Fruit fly (Drosophila melanogaster) whole organism, embryonic: ENCODE measurements around the gene Vm26Ab.

ENCODE experiments used
- Asciz ChIP-seq: fragments of 200-800 bp; sonication (Bioruptor generic); optimal IDR thresholded peaks from 2 replicates; lab custom pipeline; 2017; ENCODE audit warnings: missing biosample characterization, mild to moderate bottlenecking, missing genetic modification characterization, missing genetic modification reagents
- CG11696 ChIP-seq: fragments of 200-800 bp; sonication (Bioruptor generic); IDR thresholded peaks from 2 replicates; pipeline ENCODE4 v1.3.6; 2022; ENCODE audit warnings: missing biosample characterization, missing genetic modification characterization
- CG12769 ChIP-seq: fragments of 200-800 bp; sonication (Bioruptor generic); optimal IDR thresholded peaks from 2 replicates; lab custom pipeline; 2019; ENCODE audit warnings: missing biosample characterization, mild to moderate bottlenecking, missing genetic modification characterization, moderate library complexity
- CG13296 ChIP-seq: fragments of 200-800 bp; sonication (Bioruptor generic); optimal IDR thresholded peaks from 3 replicates; lab custom pipeline; 2018; ENCODE audit warnings: missing biosample characterization, mild to moderate bottlenecking, missing genetic modification characterization
- CG13624 ChIP-seq: fragments of 200-800 bp; sonication (Bioruptor generic); optimal IDR thresholded peaks from 2 replicates; lab custom pipeline; 2016; ENCODE audit warnings: missing biosample characterization, missing genetic modification characterization
- CG15601 ChIP-seq: fragments of 200-800 bp; sonication (Bioruptor generic); optimal IDR thresholded peaks from 3 replicates; lab custom pipeline; 2019; ENCODE audit warnings: missing biosample characterization, mild to moderate bottlenecking, missing genetic modification characterization, moderate library complexity
- CG17328 ChIP-seq: fragments of 200-800 bp; sonication (Bioruptor generic); IDR thresholded peaks from 2 replicates; pipeline ENCODE4 v1.3.6; 2022; ENCODE audit warnings: missing biosample characterization, missing genetic modification characterization
- CG17829 ChIP-seq: fragments of 200-800 bp; optimal IDR thresholded peaks from 2 replicates; lab custom pipeline; 2019; ENCODE audit warnings: missing biosample characterization, mild to moderate bottlenecking, missing genetic modification characterization, moderate library complexity
- CG17912 ChIP-seq: fragments of 200-800 bp; sonication (Bioruptor generic); optimal IDR thresholded peaks from 2 replicates; lab custom pipeline; 2018; ENCODE audit warnings: missing biosample characterization, mild to moderate bottlenecking, missing genetic modification characterization
- CG18599 ChIP-seq: fragments of 200-800 bp; sonication (Bioruptor generic); optimal IDR thresholded peaks from 3 replicates; lab custom pipeline; 2017; ENCODE audit warnings: missing biosample characterization, missing genetic modification characterization, mild to moderate bottlenecking, moderate library complexity, missing genetic modification reagents
- CG18619 ChIP-seq: fragments of 200-800 bp; sonication (Bioruptor generic); optimal IDR thresholded peaks from 3 replicates; lab custom pipeline; 2017; ENCODE audit warnings: missing biosample characterization, mild to moderate bottlenecking, missing genetic modification characterization
- CG2116 ChIP-seq: fragments of 200-800 bp; sonication (Bioruptor generic); optimal IDR thresholded peaks from 3 replicates; lab custom pipeline; 2018; ENCODE audit warnings: missing biosample characterization, mild to moderate bottlenecking, missing genetic modification characterization
- CG6272 ChIP-seq: fragments of 200-800 bp; sonication (Bioruptor generic); IDR thresholded peaks from 2 replicates; pipeline ENCODE4 v1.3.6; 2022; ENCODE audit warnings: missing biosample characterization, missing genetic modification characterization
- CG6813 ChIP-seq: fragments of 200-800 bp; sonication (Bioruptor generic); optimal IDR thresholded peaks from 2 replicates; lab custom pipeline; 2017; ENCODE audit warnings: missing biosample characterization, missing genetic modification characterization, mild to moderate bottlenecking, moderate library complexity, missing genetic modification reagents
- CG6854 ChIP-seq: fragments of 200-800 bp; sonication (Bioruptor generic); optimal IDR thresholded peaks from 3 replicates; lab custom pipeline; 2017; ENCODE audit warnings: missing biosample characterization, mild to moderate bottlenecking, missing genetic modification characterization
- CG7372 ChIP-seq: fragments of 200-800 bp; sonication (Bioruptor generic); IDR thresholded peaks from 2 replicates; pipeline ENCODE4 v1.3.6; 2022; ENCODE audit warnings: missing biosample characterization, missing genetic modification characterization
- CG9215 ChIP-seq: fragments of 200-800 bp; sonication (Bioruptor generic); IDR thresholded peaks from 2 replicates; pipeline ENCODE4 v1.3.6; 2022; ENCODE audit warnings: missing biosample characterization, missing genetic modification characterization
- CG9437 ChIP-seq: fragments of 200-800 bp; sonication (Bioruptor generic); optimal IDR thresholded peaks from 2 replicates; lab custom pipeline; 2018; ENCODE audit warnings: missing biosample characterization, mild to moderate bottlenecking, missing genetic modification characterization
- CG9797 ChIP-seq: fragments of 200-800 bp; sonication (Bioruptor generic); optimal IDR thresholded peaks from 3 replicates; lab custom pipeline; 2018; ENCODE audit warnings: missing biosample characterization, mild to moderate bottlenecking, missing genetic modification characterization
- CG9876 ChIP-seq: fragments of 200-800 bp; sonication (Bioruptor generic); optimal IDR thresholded peaks from 2 replicates; lab custom pipeline; 2016; ENCODE audit warnings: missing biosample characterization, missing genetic modification characterization
- D19B ChIP-seq: fragments of 200-800 bp; sonication (Bioruptor generic); optimal IDR thresholded peaks from 2 replicates; lab custom pipeline; 2017; ENCODE audit warnings: missing biosample characterization, mild to moderate bottlenecking, missing genetic modification characterization
- Dp ChIP-seq: fragments of 200-800 bp; sonication (Bioruptor generic); optimal IDR thresholded peaks from 2 replicates; lab custom pipeline; 2018; ENCODE audit warnings: missing biosample characterization, mild to moderate bottlenecking, missing genetic modification characterization, moderate library complexity
- H2.0 ChIP-seq: fragments of 200-800 bp; sonication (Bioruptor generic); IDR thresholded peaks from 2 replicates; pipeline ENCODE4 v1.3.6; 2022; ENCODE audit warnings: missing biosample characterization, missing genetic modification characterization
- Kr ChIP-seq: fragments of 200-800 bp; sonication (Bioruptor generic); optimal IDR thresholded peaks from 2 replicates; lab custom pipeline; 2017; ENCODE audit warnings: missing biosample characterization, mild to moderate bottlenecking, missing genetic modification characterization
- MESR4 ChIP-seq: fragments of 200-800 bp; sonication (Bioruptor generic); optimal IDR thresholded peaks from 2 replicates; lab custom pipeline; 2018; ENCODE audit warnings: missing biosample characterization, mild to moderate bottlenecking, missing genetic modification characterization, moderate library complexity
- Med ChIP-seq: fragments of 200-800 bp; sonication (Bioruptor generic); peaks from one replicate; lab custom pipeline; 2016; ENCODE audit warnings: missing biosample characterization, missing genetic modification characterization, mild to moderate bottlenecking, inconsistent platforms, moderate library complexity
- NC2β ChIP-seq: fragments of 200-800 bp; sonication (Bioruptor generic); optimal IDR thresholded peaks from 2 replicates; lab custom pipeline; 2016; ENCODE audit warnings: missing biosample characterization, missing genetic modification characterization
- Oli ChIP-seq: fragments of 200-800 bp; sonication (Bioruptor generic); optimal IDR thresholded peaks from 2 replicates; lab custom pipeline; 2018; ENCODE audit warnings: missing biosample characterization, mild to moderate bottlenecking, missing genetic modification characterization, moderate library complexity
- PHDP ChIP-seq: fragments of 200-800 bp; sonication (Bioruptor generic); optimal IDR thresholded peaks from 3 replicates; lab custom pipeline; 2018; ENCODE audit warnings: missing biosample characterization, mild to moderate bottlenecking, missing genetic modification characterization, moderate library complexity
- Spps ChIP-seq: fragments of 200-800 bp; sonication (Bioruptor generic); optimal IDR thresholded peaks from 2 replicates; lab custom pipeline; 2018; ENCODE audit warnings: missing biosample characterization, mild to moderate bottlenecking, missing genetic modification characterization
- Sry-δ ChIP-seq: fragments of 200-800 bp; sonication (Bioruptor generic); optimal IDR thresholded peaks from 2 replicates; lab custom pipeline; 2016; ENCODE audit warnings: missing biosample characterization, missing genetic modification characterization
- Vsx1 ChIP-seq: fragments of 200-800 bp; sonication (Bioruptor generic); optimal IDR thresholded peaks from 2 replicates; lab custom pipeline; 2017; ENCODE audit warnings: missing biosample characterization, mild to moderate bottlenecking, missing genetic modification characterization, missing genetic modification reagents
- bowl ChIP-seq: fragments of 200-800 bp; sonication (Bioruptor generic); IDR thresholded peaks from 2 replicates; pipeline ENCODE4 v1.3.6; 2022; ENCODE audit warnings: missing biosample characterization, missing genetic modification characterization
- cato ChIP-seq: fragments of 200-800 bp; sonication (Bioruptor generic); optimal IDR thresholded peaks from 2 replicates; lab custom pipeline; 2016; ENCODE audit warnings: missing biosample characterization, missing genetic modification characterization, borderline replicate concordance
- chinmo ChIP-seq: fragments of 200-800 bp; sonication (Bioruptor generic); IDR thresholded peaks from 4 replicates; pipeline ENCODE4 v1.3.6; 2022; ENCODE audit warnings: missing biosample characterization, missing genetic modification characterization; ENCODE audit not compliant: partially characterized antibody
- fd102C ChIP-seq: fragments of 200-800 bp; sonication (Bioruptor generic); optimal IDR thresholded peaks from 2 replicates; lab custom pipeline; 2018; ENCODE audit warnings: missing biosample characterization, mild to moderate bottlenecking, missing genetic modification characterization, moderate library complexity
- gce ChIP-seq: fragments of 200-800 bp; sonication (Bioruptor generic); IDR thresholded peaks from 3 replicates; pipeline ENCODE4 v1.3.6; 2022; ENCODE audit warnings: missing biosample characterization, missing genetic modification characterization
- ind ChIP-seq: fragments of 200-800 bp; sonication (Bioruptor generic); optimal IDR thresholded peaks from 3 replicates; lab custom pipeline; 2016; ENCODE audit warnings: missing biosample characterization, missing genetic modification characterization
- kni ChIP-seq: fragments of 200-800 bp; sonication (Bioruptor generic); optimal IDR thresholded peaks from 3 replicates; lab custom pipeline; 2017; ENCODE audit warnings: mild to moderate bottlenecking, missing biosample characterization, missing genetic modification reagents, missing genetic modification characterization
- lola ChIP-seq, 3 experiments: fragments of >200 bp in 2 of 3; fragments of 200-800 bp in 1 of 3; sonication (Bioruptor generic) in 1 of 3; optimal IDR thresholded peaks; 2 replicates each; lab custom pipeline; 2017 to 2019; ENCODE audit warnings: missing biosample characterization in 3 of 3, missing genetic modification characterization in 3 of 3, mild to moderate bottlenecking in 1 of 3, moderate library complexity in 1 of 3
- mirr ChIP-seq: fragments of 200-800 bp; sonication (Bioruptor generic); optimal IDR thresholded peaks from 3 replicates; lab custom pipeline; 2018; ENCODE audit warnings: missing biosample characterization, mild to moderate bottlenecking, missing genetic modification characterization
- nom ChIP-seq: fragments of 200-800 bp; sonication (Bioruptor generic); optimal IDR thresholded peaks from 2 replicates; lab custom pipeline; 2017; ENCODE audit warnings: missing biosample characterization, missing genetic modification characterization, mild to moderate bottlenecking, moderate library complexity, missing genetic modification reagents
- repo ChIP-seq: fragments of 200-800 bp; sonication (Bioruptor generic); optimal IDR thresholded peaks from 2 replicates; lab custom pipeline; 2016; ENCODE audit warnings: missing biosample characterization, missing genetic modification characterization
- salm ChIP-seq: fragments of 200-800 bp; sonication (Bioruptor generic); optimal IDR thresholded peaks from 2 replicates; lab custom pipeline; 2018; ENCODE audit warnings: missing biosample characterization, mild to moderate bottlenecking, missing genetic modification characterization
- seq ChIP-seq: fragments of 200-800 bp; sonication (Bioruptor generic); IDR thresholded peaks from 2 replicates; pipeline ENCODE4 v1.3.6; 2022; ENCODE audit warnings: missing biosample characterization, missing genetic modification characterization
- tin ChIP-seq: fragments of 200-800 bp; sonication (Bioruptor generic); optimal IDR thresholded peaks from 3 replicates; lab custom pipeline; 2016; ENCODE audit warnings: missing biosample characterization, missing genetic modification characterization
- trem ChIP-seq: fragments of 200-800 bp; optimal IDR thresholded peaks from 3 replicates; lab custom pipeline; 2019; ENCODE audit warnings: missing biosample characterization, mild to moderate bottlenecking, missing genetic modification characterization, moderate library complexity
- twi ChIP-seq: fragments of 200-800 bp; optimal IDR thresholded peaks from 2 replicates; lab custom pipeline; 2019; ENCODE audit warnings: missing biosample characterization, mild to moderate bottlenecking, missing genetic modification characterization, moderate library complexity

The Vm26Ab gene

DNA sequence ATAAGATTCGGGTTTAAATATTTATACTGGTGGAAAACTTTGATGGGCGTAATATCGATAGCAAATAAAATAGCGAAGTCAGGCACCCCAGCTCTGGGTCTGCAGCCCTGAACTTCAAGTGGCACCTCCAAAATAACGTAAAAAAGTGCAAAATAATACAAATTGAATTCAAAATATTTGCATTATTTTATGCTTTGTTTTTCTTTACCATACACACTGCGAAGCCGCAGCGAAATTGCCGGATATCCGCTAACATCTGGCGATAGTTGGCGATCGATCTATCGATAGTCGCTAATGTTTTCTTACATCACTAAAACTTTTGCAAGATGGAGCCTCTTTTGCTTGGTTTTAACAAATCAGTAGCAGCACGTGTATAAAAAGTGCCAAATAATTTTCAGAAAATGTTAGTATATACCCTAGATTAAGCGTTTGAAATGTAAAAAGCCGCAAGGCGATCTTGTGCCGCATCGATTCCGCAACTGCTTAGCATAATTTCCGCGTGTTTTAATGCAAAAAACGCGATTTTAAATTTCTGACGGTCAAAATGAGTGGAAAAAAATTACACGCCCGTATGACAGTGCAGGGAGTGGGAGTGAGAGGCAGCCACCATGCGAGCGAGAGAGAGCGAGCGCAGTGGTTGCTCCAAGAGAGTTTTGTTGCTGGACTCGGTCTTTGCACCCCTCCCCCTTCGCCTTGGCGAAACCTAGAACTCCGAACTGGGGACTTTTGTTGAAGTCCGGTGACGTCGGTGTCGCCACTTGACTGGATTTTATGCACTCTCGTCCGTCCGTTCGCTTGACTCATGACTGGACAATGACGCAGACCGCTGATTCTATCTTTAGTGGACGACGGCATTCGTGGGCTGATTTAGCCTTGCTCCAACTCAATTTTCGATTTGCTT is 24.9 kb downstream of the Vm26Ab start, which contains the start of gene eIF4A (continued):
- TF ChIP-seq salm (peak; percentile 52), Kr (no peak), H2.0 (GFP tag; lab: Robert Waterston, UW) (no peak), Sry-δ (GFP tag; lab: Kevin White, UChicago) (peak; percentile 95), bowl (GFP tag; lab: Robert Waterston, UW) (no peak), gce (GFP tag; lab: Robert Waterston, UW) (no peak), repo (peak; percentile 5), ind (no peak), CG13624 (GFP tag; lab: Kevin White, UChicago) (peak; percentile 20), PHDP (peak; percentile 41), MESR4 (GFP tag; lab: Kevin White, UChicago) (peak; percentile 96), CG17912 (GFP tag; lab: Kevin White, UChicago) (no peak), Asciz (GFP tag; lab: Kevin White, UChicago) (peak; percentile 23), CG6272 (GFP tag; lab: Robert Waterston, UW) (0 out of 2 replicates have a peak, but pooled peaks have one; percentile 43), Spps (tag; lab: Kevin White, UChicago) (peak; percentile 11), CG9797 (GFP tag; lab: Kevin White, UChicago) (peak; percentile 8), seq (GFP tag; lab: Robert Waterston, UW) (no peak), CG12769 (tag; lab: Kevin White, UChicago) (no peak), CG6854 (no peak), chinmo (GFP tag; lab: Robert Waterston, UW) (no peak), CG18619 (GFP tag; lab: Kevin White, UChicago) (peak; percentile 47), CG9437 (GFP tag; lab: Kevin White, UChicago) (peak; percentile 89), Vsx1 (GFP tag; lab: Kevin White, UChicago) (peak; percentile 26), CG2116 (peak; percentile 51), CG18599 (GFP tag; lab: Kevin White, UChicago) (peak; percentile 11), CG9876 (GFP tag; lab: Kevin White, UChicago) (peak; percentile 7), nom (GFP tag; lab: Kevin White, UChicago) (peak; percentile 67), NC2β (GFP tag; lab: Kevin White, UChicago) (peak; percentile 49), CG15601 (peak; percentile 9), twi (tag; lab: Kevin White, UChicago) (peak; percentile 45), CG7372 (no peak), D19B (GFP tag; lab: Kevin White, UChicago) (no peak), CG17829 (peak; percentile 12), mirr (GFP tag; lab: Kevin White, UChicago) (peak; percentile 40), CG11696 (GFP tag; lab: Robert Waterston, UW) (no peak), tin (GFP tag; lab: Kevin White, UChicago) (no peak), trem (tag; lab: Kevin White, UChicago) (peak; percentile 57), fd102C (GFP tag; lab: Kevin White, UChicago) (no peak), Dp (GFP tag; lab: Kevin White, UChicago) (peak; percentile 50), lola (GFP tag; optimal IDR thresholded peaks at IDR 0.05; lab: Kevin White, UChicago) (peak in 1 of 3 experiments; percentile 29), CG6813 (GFP tag; lab: Kevin White, UChicago) (peak; percentile 47), Med (GFP tag; lab: Kevin White, UChicago) (peak; percentile 91), kni (GFP tag; lab: Kevin White, UChicago) (no peak), CG9215 (GFP tag; lab: Robert Waterston, UW) (no peak), CG17328 (GFP tag; lab: Robert Waterston, UW) (no peak), Oli (tag; lab: Kevin White, UChicago) (peak; percentile 14), CG13296 (GFP tag; lab: Kevin White, UChicago) (peak; percentile 58), cato (GFP tag; lab: Kevin White, UChicago) (no peak)
